Worm (Caenorhabditis elegans) whole organism, young adult: Measurements from ENCODE around the gene Y54G2A.18.

ENCODE experiments used
- D2030.7 ChIP-seq: fragments of 200-800 bp; sonication (Bioruptor generic); IDR thresholded peaks from 2 replicates; pipeline ENCODE4 v1.3.6; 2022; ENCODE audit warnings: missing genetic modification reagents, missing genetic modification characterization, missing compliant biosample characterization
- F23B12.7 ChIP-seq: sonication (generic microtip); optimal IDR thresholded peaks from 2 replicates; lab custom pipeline; 2017; ENCODE audit warnings: missing genetic modification characterization, mild to moderate bottlenecking, missing compliant biosample characterization, antibody characterized with exemption, moderate library complexity; ENCODE audit not compliant: insufficient read depth
- F33H1.4 ChIP-seq: fragments of 200-800 bp; sonication (Bioruptor generic); IDR thresholded peaks from 2 replicates; pipeline ENCODE4 v1.3.6; 2022; ENCODE audit warnings: missing genetic modification reagents, missing genetic modification characterization, missing compliant biosample characterization
- K12H6.12 ChIP-seq: fragments of 200-800 bp; sonication (Bioruptor generic); optimal IDR thresholded peaks from 2 replicates; lab custom pipeline; 2018; ENCODE audit warnings: mild to moderate bottlenecking, missing genetic modification characterization, missing compliant biosample characterization
- T26A5.8 ChIP-seq: sonication (generic microtip); optimal IDR thresholded peaks from 2 replicates; lab custom pipeline; 2016; ENCODE audit warnings: missing genetic modification characterization, missing compliant biosample characterization
- Y53F4B.3 ChIP-seq: fragments of 200-800 bp; sonication (Bioruptor generic); IDR thresholded peaks from 2 replicates; pipeline ENCODE4 v1.3.6; 2022; ENCODE audit warnings: missing genetic modification reagents, missing genetic modification characterization, missing compliant biosample characterization
- Y95B8A.8 ChIP-seq: fragments of 200-800 bp; sonication (Bioruptor generic); IDR thresholded peaks from 2 replicates; pipeline ENCODE4 v1.3.6; 2022; ENCODE audit warnings: missing genetic modification reagents, missing genetic modification characterization, missing compliant biosample characterization
- attf-3 ChIP-seq: fragments of 200-800 bp; sonication (Bioruptor generic); conservative IDR thresholded peaks from 2 replicates; pipeline ENCODE4 v1.3.6; 2022; ENCODE audit warnings: missing genetic modification reagents, missing genetic modification characterization, missing compliant biosample characterization
- attf-5 ChIP-seq: fragments of 200-800 bp; sonication (Bioruptor generic); optimal IDR thresholded peaks from 2 replicates; lab custom pipeline; 2018; ENCODE audit warnings: mild to moderate bottlenecking, missing genetic modification characterization, missing compliant biosample characterization
- cebp-2 ChIP-seq: fragments of 200-800 bp; sonication (Bioruptor generic); IDR thresholded peaks from 2 replicates; pipeline ENCODE4 v1.3.6; 2022; ENCODE audit warnings: missing genetic modification characterization, missing compliant biosample characterization
- ceh-40 ChIP-seq: fragments of 200-800 bp; sonication (Bioruptor generic); IDR thresholded peaks from 2 replicates; pipeline ENCODE4 v1.3.6; 2022; ENCODE audit warnings: missing genetic modification characterization, missing compliant biosample characterization
- efl-1 ChIP-seq: fragments of 150-350 bp; optimal IDR thresholded peaks from 2 replicates; lab custom pipeline; 2014; ENCODE audit warnings: missing biosample characterization, missing genetic modification reagents, missing genetic modification characterization
- egrh-3 ChIP-seq: fragments of 200-800 bp; sonication (Bioruptor generic); IDR thresholded peaks from 2 replicates; pipeline ENCODE4 v1.3.6; 2022; ENCODE audit warnings: missing genetic modification reagents, missing genetic modification characterization, missing compliant biosample characterization
- hmg-1.2 ChIP-seq: fragments of 200-800 bp; sonication (Bioruptor generic); IDR thresholded peaks from 2 replicates; pipeline ENCODE4 v1.3.6; 2022; ENCODE audit warnings: missing genetic modification reagents, missing genetic modification characterization, missing compliant biosample characterization
- lin-35 ChIP-seq, 3 experiments: fragments of 150-350 bp in 2 of 3; sonication (generic microtip) in 1 of 3; optimal IDR thresholded peaks; 2 replicates each; lab custom pipeline; 2014 to 2018; ENCODE audit warnings: missing biosample characterization in 3 of 3, missing genetic modification characterization in 3 of 3, missing genetic modification reagents in 3 of 3
- mcd-1 ChIP-seq: fragments of 200-800 bp; sonication (Bioruptor generic); IDR thresholded peaks from 2 replicates; pipeline ENCODE4 v1.3.6; 2022; ENCODE audit warnings: missing genetic modification reagents, missing genetic modification characterization, missing compliant biosample characterization
- nhr-80 ChIP-seq: sonication (generic microtip); optimal IDR thresholded peaks from 2 replicates; lab custom pipeline; 2016; ENCODE audit warnings: missing genetic modification characterization, missing compliant biosample characterization
- repo-1 ChIP-seq: sonication (generic microtip); optimal IDR thresholded peaks from 2 replicates; lab custom pipeline; 2017; ENCODE audit warnings: mild to moderate bottlenecking, missing genetic modification characterization, missing compliant biosample characterization
- rpc-1 ChIP-seq, 2 experiments: fragments of 150-350 bp in 1 of 2; sonication (generic microtip) in 1 of 2; optimal IDR thresholded peaks; 2 replicates each; lab custom pipeline; 2014 to 2018; ENCODE audit warnings: missing biosample characterization in 1 of 2, missing genetic modification characterization in 1 of 2, missing genetic modification reagents in 1 of 2, missing genotype in 1 of 2
- snpc-1.1 ChIP-seq: sonication (generic microtip); optimal IDR thresholded peaks from 2 replicates; lab custom pipeline; 2017; ENCODE audit warnings: missing genetic modification characterization, mild to moderate bottlenecking, missing compliant biosample characterization, antibody characterized with exemption, moderate library complexity, missing genotype, missing genetic modification reagents; ENCODE audit not compliant: insufficient read depth
- snpc-4 ChIP-seq, 5 experiments: fragments of 150-350 bp in 1 of 5; sonication (generic microtip) in 4 of 5; optimal IDR thresholded peaks; 2 replicates each; lab custom pipeline; 2014 to 2018; ENCODE audit warnings: missing genetic modification characterization in 5 of 5, missing biosample characterization in 3 of 5, antibody characterized with exemption in 2 of 5, mild to moderate bottlenecking in 2 of 5, missing compliant biosample characterization in 2 of 5, missing genotype in 2 of 5, moderate library complexity in 2 of 5, missing genetic modification reagents in 1 of 5
- somi-1 ChIP-seq: fragments of 200-800 bp; sonication (Bioruptor generic); optimal IDR thresholded peaks from 2 replicates; lab custom pipeline; 2018; ENCODE audit warnings: mild to moderate bottlenecking, missing genetic modification characterization, missing compliant biosample characterization
- sptf-2 ChIP-seq: fragments of 200-800 bp; sonication (Bioruptor generic); optimal IDR thresholded peaks from 2 replicates; lab custom pipeline; 2018; ENCODE audit warnings: mild to moderate bottlenecking, missing genetic modification characterization, missing compliant biosample characterization
- xnd-1 ChIP-seq: sonication (generic microtip); optimal IDR thresholded peaks from 2 replicates; lab custom pipeline; 2016; ENCODE audit warnings: missing genotype, missing genetic modification reagents, missing genetic modification characterization, missing compliant biosample characterization
- zfh-2 ChIP-seq: fragments of 200-800 bp; sonication (Bioruptor generic); conservative IDR thresholded peaks from 2 replicates; pipeline ENCODE4 v1.3.6; 2022; ENCODE audit warnings: missing genetic modification reagents, missing genetic modification characterization, missing compliant biosample characterization
- ztf-6 ChIP-seq: fragments of 200-800 bp; sonication (Bioruptor generic); IDR thresholded peaks from 2 replicates; pipeline ENCODE4 v1.3.6; 2022; ENCODE audit warnings: missing genetic modification reagents, missing genetic modification characterization, missing compliant biosample characterization

Gene Y54G2A.18

ce11 chrIV:2851625-2852024, 40.7 kb downstream of the Y54G2A.18 start:
- no peak for TF ChIP-seq F23B12.7 (tag; lab: Kevin White, UChicago)
- no peak for TF ChIP-seq repo-1 (tag; lab: Kevin White, UChicago)
- no peak for TF ChIP-seq lin-35 (GFP tag; optimal IDR thresholded peaks at IDR 0.05; lab: Kevin White, UChicago)
- TF ChIP-seq ceh-40 = no peak

ce11 chrIV:2850586-2850985, 41.7 kb downstream of the Y54G2A.18 start, which contains the start of gene clec-85:
clec-85 (plus strand) TSS chrIV:2850886.
- no peak for TF ChIP-seq attf-3 (GFP tag; lab: Robert Waterston, UW)

- TF ChIP-seq F33H1.4 (GFP tag; lab: Robert Waterston, UW) (no peak), zfh-2 (GFP tag; lab: Robert Waterston, UW) (peak; percentile 64), snpc-4 (GFP tag; optimal IDR thresholded peaks at IDR 0.05; lab: Kevin White, UChicago) (no peak), snpc-4 (tag; optimal IDR thresholded peaks at IDR 0.05; lab: Kevin White, UChicago) (peak in 1 of 4 experiments; percentile 78), D2030.7 (no peak), ztf-6 (no peak), cebp-2 (GFP tag; lab: Robert Waterston, UW) (0 out of 2 replicates have a peak, but pooled peaks have one; percentile 26)
- TF ChIP-seq, all 124 proteins: peak for 3
Measured at ce11 chrIV:2849269-2849668, 43.0 kb downstream of the Y54G2A.18 start.

ce11 chrIV:2846264-2846663, 46.0 kb downstream of the Y54G2A.18 start, which contains the start of gene Y54G2A.40:
Y54G2A.40 (plus strand) TSS chrIV:2846476.
- TF ChIP-seq attf-5 (GFP tag; lab: Kevin White, UChicago) (peak; percentile 55), somi-1 (GFP tag; lab: Kevin White, UChicago) (no peak), Y95B8A.8 (GFP tag; lab: Robert Waterston, UW) (no peak), K12H6.12 (tag; lab: Kevin White, UChicago) (no peak), Y53F4B.3 (GFP tag; lab: Robert Waterston, UW) (no peak), T26A5.8 (tag; lab: Kevin White, UChicago) (no peak), mcd-1 (GFP tag; lab: Robert Waterston, UW) (no peak), sptf-2 (GFP tag; lab: Kevin White, UChicago) (no peak), hmg-1.2 (GFP tag; lab: Robert Waterston, UW) (peak; percentile 58), xnd-1 (tag; lab: Kevin White, UChicago) (no peak), nhr-80 (tag; lab: Kevin White, UChicago) (peak; percentile 6)

- TF ChIP-seq rpc-1 (optimal IDR thresholded peaks at IDR 0.05; lab: Kevin White, UChicago) = no peak
- TF ChIP-seq rpc-1 (tag; optimal IDR thresholded peaks at IDR 0.05; lab: Kevin White, UChicago) = no peak
- no peak for TF ChIP-seq egrh-3
- TF ChIP-seq snpc-1.1 = no peak
Measured at ce11 chrIV:2843882-2844281, 48.4 kb downstream of the Y54G2A.18 start, which contains the start of gene Y54G2A.15. Y54G2A.15 (minus strand) TSS chrIV:2843982.

- no peak for TF ChIP-seq efl-1 (GFP tag; lab: Kevin White, UChicago)
Measured at ce11 chrIV:2842162-2842561, 50.1 kb downstream of the Y54G2A.18 start, which contains the start of gene clec-84. clec-84 (plus strand) TSS chrIV:2842462.
